Worm (Caenorhabditis elegans) whole organism, L4 larva: ENCODE measurements around the gene set-8.

Experiments used
- lin-15B ChIP-seq: fragments of 150-350 bp; sonication (generic microtip); optimal IDR thresholded peaks from 3 replicates; lab custom pipeline; 2014; ENCODE audit warnings: missing biosample characterization, missing genetic modification characterization
- unc-130 ChIP-seq: sonication (generic microtip); optimal IDR thresholded peaks from 2 replicates; lab custom pipeline; 2016; ENCODE audit warnings: missing genetic modification reagents, missing genetic modification characterization, missing compliant biosample characterization

DNA sequence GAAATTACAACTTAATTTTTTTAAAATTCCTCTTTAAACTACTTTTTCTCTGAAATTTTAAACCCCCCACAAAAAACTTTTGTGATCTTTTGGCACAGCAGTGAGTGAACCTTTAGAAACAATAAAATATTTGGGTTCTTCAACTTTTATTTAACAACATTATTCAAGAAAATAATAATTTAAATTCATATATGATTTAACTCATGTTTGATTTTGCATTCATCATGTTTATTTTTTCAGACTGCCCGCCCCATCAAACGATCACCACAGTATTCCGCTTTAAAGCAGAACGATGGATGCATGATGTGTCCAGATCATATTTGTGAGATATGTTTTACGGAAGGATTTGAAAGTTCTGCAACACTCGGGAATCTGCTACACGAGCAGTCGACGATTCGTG lies at the start of gene set-8:
- TF ChIP-seq unc-130 (GFP tag; lab: Kevin White, UChicago) (no peak), lin-15B (tag; lab: Kevin White, UChicago) (no peak)
